Worm (Caenorhabditis elegans): ENCODE data around the gene elo-8.

elo-8 gene

ce11 chrIII:11251718-11252441 is 20.0 kb upstream of the elo-8 start, which contains the start of gene Y47D3A.32:
TSS of gene Y47D3A.32 (plus strand) at chrIII:11252391.
- TF ChIP-seq med-1 (GFP tag; optimal IDR thresholded peaks at IDR 0.05; ENCODE audit: insufficient read depth) (no peak), cog-1 (tag; optimal IDR thresholded peaks at IDR 0.05) (no peak), ztf-29 (GFP tag; IDR thresholded peaks at IDR 0.05) (no peak), klf-2 (GFP tag; conservative IDR thresholded peaks at IDR 0.05) (no peak), ref-1 (GFP tag; conservative IDR thresholded peaks at IDR 0.05) (no peak), T22C8.4 (GFP tag; IDR thresholded peaks at IDR 0.05) (no peak), flt-1 (GFP tag; IDR thresholded peaks at IDR 0.05) (no peak), tab-1 (GFP tag; IDR thresholded peaks at IDR 0.05) (no peak), ztf-23 (GFP tag; IDR thresholded peaks at IDR 0.05) (no peak)

ce11 chrIII:11248897-11249296 is 17.0 kb upstream of the elo-8 start:
- TF ChIP-seq T22C8.4 (GFP tag; IDR thresholded peaks at IDR 0.05): no peak
- TF ChIP-seq cog-1 (tag; optimal IDR thresholded peaks at IDR 0.05): no peak
- no peak for TF ChIP-seq klf-2 (GFP tag; conservative IDR thresholded peaks at IDR 0.05)
- TF ChIP-seq ztf-29 (GFP tag; IDR thresholded peaks at IDR 0.05): no peak
- TF ChIP-seq ztf-23 (GFP tag; IDR thresholded peaks at IDR 0.05): no peak
- no peak for TF ChIP-seq tab-1 (GFP tag; IDR thresholded peaks at IDR 0.05)
- no peak for TF ChIP-seq ref-1 (GFP tag; conservative IDR thresholded peaks at IDR 0.05)
- TF ChIP-seq flt-1 (GFP tag; IDR thresholded peaks at IDR 0.05): no peak
- no peak for TF ChIP-seq med-1 (GFP tag; optimal IDR thresholded peaks at IDR 0.05; ENCODE audit: insufficient read depth)

- TF ChIP-seq med-1 (GFP tag; optimal IDR thresholded peaks at IDR 0.05; ENCODE audit: insufficient read depth) (no peak), cog-1 (tag; optimal IDR thresholded peaks at IDR 0.05) (no peak)
Observed at ce11 chrIII:11246588-11246987, 14.7 kb upstream of the elo-8 start.

- TF ChIP-seq cog-1 (tag; optimal IDR thresholded peaks at IDR 0.05) (no peak), flt-1 (GFP tag; IDR thresholded peaks at IDR 0.05) (no peak), med-1 (GFP tag; optimal IDR thresholded peaks at IDR 0.05; ENCODE audit: insufficient read depth) (no peak), ref-1 (GFP tag; conservative IDR thresholded peaks at IDR 0.05) (no peak), klf-2 (GFP tag; conservative IDR thresholded peaks at IDR 0.05) (no peak), T22C8.4 (GFP tag; IDR thresholded peaks at IDR 0.05) (no peak), ztf-23 (GFP tag; IDR thresholded peaks at IDR 0.05) (no peak)
Observed at ce11 chrIII:11244820-11245219, 13.0 kb upstream of the elo-8 start, which contains the start of gene rsks-1. TSS of gene rsks-1 (plus strand) at chrIII:11245120.

- TF ChIP-seq med-1 (GFP tag; optimal IDR thresholded peaks at IDR 0.05; ENCODE audit: insufficient read depth) (no peak), cog-1 (tag; optimal IDR thresholded peaks at IDR 0.05) (no peak), ref-1 (GFP tag; conservative IDR thresholded peaks at IDR 0.05) (no peak), ztf-23 (GFP tag; IDR thresholded peaks at IDR 0.05) (no peak), tab-1 (GFP tag; IDR thresholded peaks at IDR 0.05) (no peak), flt-1 (GFP tag; IDR thresholded peaks at IDR 0.05) (no peak), klf-2 (GFP tag; conservative IDR thresholded peaks at IDR 0.05) (no peak), ztf-29 (GFP tag; IDR thresholded peaks at IDR 0.05) (no peak), T22C8.4 (GFP tag; IDR thresholded peaks at IDR 0.05) (no peak)
Observed at ce11 chrIII:11244338-11244737, 12.5 kb upstream of the elo-8 start.

ce11 chrIII:11243421-11243820 is 11.6 kb upstream of the elo-8 start:
- TF ChIP-seq T22C8.4 (GFP tag; IDR thresholded peaks at IDR 0.05): peak; percentile 65
- TF ChIP-seq cog-1 (tag; optimal IDR thresholded peaks at IDR 0.05): peak; percentile 33
- no peak for TF ChIP-seq ztf-23 (GFP tag; IDR thresholded peaks at IDR 0.05)
- TF ChIP-seq ztf-29 (GFP tag; IDR thresholded peaks at IDR 0.05): no peak
- TF ChIP-seq med-1 (GFP tag; optimal IDR thresholded peaks at IDR 0.05; ENCODE audit: insufficient read depth): no peak
- TF ChIP-seq klf-2 (GFP tag; conservative IDR thresholded peaks at IDR 0.05): no peak
- no peak for TF ChIP-seq flt-1 (GFP tag; IDR thresholded peaks at IDR 0.05)
- no peak for TF ChIP-seq tab-1 (GFP tag; IDR thresholded peaks at IDR 0.05)
- no peak for TF ChIP-seq ref-1 (GFP tag; conservative IDR thresholded peaks at IDR 0.05)

- TF ChIP-seq T22C8.4 (GFP tag; IDR thresholded peaks at IDR 0.05) (no peak), ztf-23 (GFP tag; IDR thresholded peaks at IDR 0.05) (no peak), ref-1 (GFP tag; conservative IDR thresholded peaks at IDR 0.05) (no peak), med-1 (GFP tag; optimal IDR thresholded peaks at IDR 0.05; ENCODE audit: insufficient read depth) (no peak)
Observed at ce11 chrIII:11241583-11242187, 9.8 kb upstream of the elo-8 start.

- TF ChIP-seq T22C8.4 (GFP tag; IDR thresholded peaks at IDR 0.05) (no peak), ref-1 (GFP tag; conservative IDR thresholded peaks at IDR 0.05) (no peak), cog-1 (tag; optimal IDR thresholded peaks at IDR 0.05) (no peak), med-1 (GFP tag; optimal IDR thresholded peaks at IDR 0.05; ENCODE audit: insufficient read depth) (no peak), tab-1 (GFP tag; IDR thresholded peaks at IDR 0.05) (no peak), ztf-23 (GFP tag; IDR thresholded peaks at IDR 0.05) (no peak), flt-1 (GFP tag; IDR thresholded peaks at IDR 0.05) (no peak), ztf-29 (GFP tag; IDR thresholded peaks at IDR 0.05) (no peak), klf-2 (GFP tag; conservative IDR thresholded peaks at IDR 0.05) (no peak)
Observed at ce11 chrIII:11240776-11241175, 8.9 kb upstream of the elo-8 start.

ce11 chrIII:11238790-11239189 is 6.9 kb upstream of the elo-8 start:
- TF ChIP-seq flt-1 (GFP tag; IDR thresholded peaks at IDR 0.05) (no peak), T22C8.4 (GFP tag; IDR thresholded peaks at IDR 0.05) (no peak), ztf-29 (GFP tag; IDR thresholded peaks at IDR 0.05) (no peak), cog-1 (tag; optimal IDR thresholded peaks at IDR 0.05) (no peak)

ce11 chrIII:11238309-11238708 is 6.4 kb upstream of the elo-8 start:
- TF ChIP-seq ref-1 (GFP tag; conservative IDR thresholded peaks at IDR 0.05) (no peak), klf-2 (GFP tag; conservative IDR thresholded peaks at IDR 0.05) (no peak), med-1 (GFP tag; optimal IDR thresholded peaks at IDR 0.05; ENCODE audit: insufficient read depth) (no peak), cog-1 (tag; optimal IDR thresholded peaks at IDR 0.05) (no peak), ztf-23 (GFP tag; IDR thresholded peaks at IDR 0.05) (no peak), tab-1 (GFP tag; IDR thresholded peaks at IDR 0.05) (no peak), ztf-29 (GFP tag; IDR thresholded peaks at IDR 0.05) (no peak), T22C8.4 (GFP tag; IDR thresholded peaks at IDR 0.05) (no peak), flt-1 (GFP tag; IDR thresholded peaks at IDR 0.05) (no peak)
